Fruit fly (Drosophila melanogaster) whole organism, wandering third instar larva: Measurements from ENCODE around the gene CG31915.

ENCODE experiments used
- Abd-B ChIP-seq: fragments of >200 bp; optimal IDR thresholded peaks from 2 replicates; lab custom pipeline; 2017; ENCODE audit warnings: missing biosample characterization, missing genetic modification characterization
- CG32264 ChIP-seq: fragments of 200-800 bp; sonication (Bioruptor generic); optimal IDR thresholded peaks from 2 replicates; lab custom pipeline; 2016; ENCODE audit warnings: missing biosample characterization, missing genetic modification characterization
- CrebA ChIP-seq: fragments of 200-800 bp; sonication (Bioruptor generic); optimal IDR thresholded peaks from 2 replicates; lab custom pipeline; 2016; ENCODE audit warnings: missing biosample characterization, mild to moderate bottlenecking, missing genetic modification characterization, borderline replicate concordance
- Dfd ChIP-seq: fragments of >200 bp; optimal IDR thresholded peaks from 2 replicates; lab custom pipeline; 2017; ENCODE audit warnings: missing biosample characterization, missing genetic modification characterization
- GATAd ChIP-seq: sonication (Bioruptor generic); optimal IDR thresholded peaks from 2 replicates; lab custom pipeline; 2016; ENCODE audit warnings: missing biosample characterization, missing genetic modification characterization
- Hnf4 ChIP-seq: fragments of 200-800 bp; sonication (Bioruptor generic); optimal IDR thresholded peaks from 2 replicates; lab custom pipeline; 2016; ENCODE audit warnings: missing biosample characterization, mild to moderate bottlenecking, missing genetic modification characterization
- Hr78 ChIP-seq: fragments of >200 bp; optimal IDR thresholded peaks from 2 replicates; lab custom pipeline; 2017; ENCODE audit warnings: missing biosample characterization, missing genetic modification characterization
- Hr83 ChIP-seq: fragments of 200-300 bp; sonication (Bioruptor generic); optimal IDR thresholded peaks from 2 replicates; lab custom pipeline; 2016; ENCODE audit warnings: missing biosample characterization, mild to moderate bottlenecking, missing genetic modification characterization, moderate library complexity; ENCODE audit not compliant: poor library complexity, severe bottlenecking
- Mio ChIP-seq: sonication (Bioruptor generic); optimal IDR thresholded peaks from 2 replicates; lab custom pipeline; 2016; ENCODE audit warnings: missing biosample characterization, missing genetic modification characterization
- Myc ChIP-seq: fragments of >200 bp; optimal IDR thresholded peaks from 2 replicates; lab custom pipeline; 2017
- N ChIP-seq: fragments of >200 bp; optimal IDR thresholded peaks from 2 replicates; lab custom pipeline; 2018; ENCODE audit warnings: missing biosample characterization, missing external identifiers, missing genetic modification characterization
- OdsH ChIP-seq: fragments of 200-800 bp; sonication (Bioruptor generic); optimal IDR thresholded peaks from 2 replicates; lab custom pipeline; 2016; ENCODE audit warnings: missing biosample characterization, mild to moderate bottlenecking, missing genetic modification characterization
- Sp1 ChIP-seq: fragments of 200-800 bp; sonication (Bioruptor generic); optimal IDR thresholded peaks from 3 replicates; lab custom pipeline; 2019; ENCODE audit warnings: missing biosample characterization, mild to moderate bottlenecking, missing genetic modification characterization, moderate library complexity
- Vsx2 ChIP-seq: fragments of 200-300, 225-300 bp; sonication (Bioruptor generic); optimal IDR thresholded peaks from 2 replicates; lab custom pipeline; 2018; ENCODE audit warnings: missing biosample characterization, missing genetic modification characterization; ENCODE audit not compliant: partially characterized antibody
- br ChIP-seq: fragments of 200-800 bp; sonication (Bioruptor generic); optimal IDR thresholded peaks from 2 replicates; lab custom pipeline; 2016; ENCODE audit warnings: missing biosample characterization, missing genetic modification characterization
- brk ChIP-seq: fragments of 200-800 bp; sonication (Bioruptor generic); optimal IDR thresholded peaks from 2 replicates; lab custom pipeline; 2016; ENCODE audit warnings: missing biosample characterization, mild to moderate bottlenecking, missing genetic modification characterization
- dl ChIP-seq, 2 experiments: fragments of 175-275, 200-275 bp in 1 of 2; fragments of 200-275 bp in 1 of 2; sonication (Bioruptor generic); optimal IDR thresholded peaks; lab custom pipeline; 2018; ENCODE audit warnings: mild to moderate bottlenecking in 2 of 2, missing biosample characterization in 2 of 2, missing genetic modification characterization in 2 of 2, moderate library complexity in 2 of 2; ENCODE audit not compliant: partially characterized antibody in 2 of 2, insufficient read depth in 1 of 2
- dsf ChIP-seq: sonication (Bioruptor generic); optimal IDR thresholded peaks from 2 replicates; lab custom pipeline; 2016; ENCODE audit warnings: missing biosample characterization, missing genetic modification characterization, borderline replicate concordance
- foxo ChIP-seq, 2 experiments: fragments of 200-800 bp; sonication (Bioruptor generic); optimal IDR thresholded peaks; 2 replicates in 1 of 2; 3 replicates in 1 of 2; lab custom pipeline; 2016 to 2017; ENCODE audit warnings: missing biosample characterization in 2 of 2, missing genetic modification characterization in 2 of 2
- fru ChIP-seq: fragments of 200-800 bp; sonication (Bioruptor generic); optimal IDR thresholded peaks from 3 replicates; lab custom pipeline; 2016; ENCODE audit warnings: missing biosample characterization, mild to moderate bottlenecking, missing genetic modification characterization
- h ChIP-seq: fragments of 200-800 bp; sonication (Bioruptor generic); optimal IDR thresholded peaks from 3 replicates; lab custom pipeline; 2016; ENCODE audit warnings: missing biosample characterization, mild to moderate bottlenecking, missing genetic modification characterization
- jim ChIP-seq: fragments of 175-275, 200-325 bp; sonication (Bioruptor generic); optimal IDR thresholded peaks from 2 replicates; lab custom pipeline; 2016; ENCODE audit warnings: missing biosample characterization, mild to moderate bottlenecking, missing genetic modification characterization
- lola ChIP-seq: fragments of >200 bp; optimal IDR thresholded peaks from 2 replicates; lab custom pipeline; 2017; ENCODE audit warnings: missing biosample characterization, missing genetic modification characterization
- pan ChIP-seq: fragments of >200 bp; optimal IDR thresholded peaks from 2 replicates; lab custom pipeline; 2017
- psq ChIP-seq: fragments of 200-800 bp; sonication (Bioruptor generic); optimal IDR thresholded peaks from 3 replicates; lab custom pipeline; 2017; ENCODE audit warnings: missing biosample characterization, mild to moderate bottlenecking, missing genetic modification characterization, moderate library complexity
- rgr ChIP-seq: fragments of 200-800 bp; sonication (Bioruptor generic); optimal IDR thresholded peaks from 3 replicates; lab custom pipeline; 2016; ENCODE audit warnings: missing biosample characterization, mild to moderate bottlenecking, missing genetic modification characterization
- sage ChIP-seq: fragments of 200-800 bp; sonication (Bioruptor generic); optimal IDR thresholded peaks from 2 replicates; lab custom pipeline; 2016; ENCODE audit warnings: missing biosample characterization, mild to moderate bottlenecking, missing genetic modification characterization
- sv ChIP-seq: fragments of 200-800 bp; sonication (Bioruptor generic); optimal IDR thresholded peaks from 3 replicates; lab custom pipeline; 2016; ENCODE audit warnings: missing biosample characterization, missing genetic modification characterization
- usp ChIP-seq: fragments of >200 bp; optimal IDR thresholded peaks from 2 replicates; lab custom pipeline; 2017; ENCODE audit warnings: missing biosample characterization, missing genetic modification characterization
- woc ChIP-seq: sonication (Bioruptor generic); optimal IDR thresholded peaks from 2 replicates; lab custom pipeline; 2016; ENCODE audit warnings: missing biosample characterization, mild to moderate bottlenecking, missing genetic modification characterization

The CG31915 gene

dm6 chr2L:5523848-5524473 lies 4.0 kb upstream of the CG31915 start, which contains the start of the genes Vps52 and Elp4 (continued):
- no peak for TF ChIP-seq GATAd (GFP tag; lab: Kevin White, UChicago)
- TF ChIP-seq h, result no peak
- no peak for TF ChIP-seq lola (GFP tag; lab: Kevin White, UChicago)
- peak; percentile 84 for TF ChIP-seq rgr (GFP tag; lab: Kevin White, UChicago)

dm6 chr2L:5525723-5526122 lies 2.2 kb upstream of the CG31915 start, which contains the start of gene Cap-D3:
Gene Cap-D3, plus strand, starts transcription at chr2L:5525905.
- TF ChIP-seq Mio (GFP tag; lab: Kevin White, UChicago) (no peak), OdsH (no peak), sv (no peak), dsf (GFP tag; lab: Kevin White, UChicago) (no peak), Hr78 (GFP tag; lab: Kevin White, UChicago) (no peak), Abd-B (GFP tag; lab: Kevin White, UChicago) (no peak), h (no peak), Vsx2 (GFP tag; lab: Kevin White, UChicago) (no peak), usp (GFP tag; lab: Kevin White, UChicago) (no peak), woc (GFP tag; lab: Kevin White, UChicago) (no peak), pan (no peak)

dm6 chr2L:5526738-5527137 lies 1.2 kb upstream of the CG31915 start, which contains the start of gene Cox11:
Gene Cox11, plus strand, starts transcription at chr2L:5526957.
- no peak for TF ChIP-seq pan
- no peak for TF ChIP-seq Dfd (GFP tag; lab: Kevin White, UChicago)
- TF ChIP-seq brk, result no peak
- TF ChIP-seq rgr (GFP tag; lab: Kevin White, UChicago), result no peak
- no peak for TF ChIP-seq Hnf4
- no peak for TF ChIP-seq Vsx2 (GFP tag; lab: Kevin White, UChicago)
- TF ChIP-seq N, result no peak
- no peak for TF ChIP-seq GATAd (GFP tag; lab: Kevin White, UChicago)
- TF ChIP-seq woc (GFP tag; lab: Kevin White, UChicago), result no peak
- no peak for TF ChIP-seq Sp1
- TF ChIP-seq Abd-B (GFP tag; lab: Kevin White, UChicago), result no peak
- TF ChIP-seq sage (GFP tag; lab: Kevin White, UChicago), result no peak
- no peak for TF ChIP-seq br
- TF ChIP-seq Myc, result no peak
- no peak for TF ChIP-seq foxo (GFP tag; optimal IDR thresholded peaks at IDR 0.05; lab: Kevin White, UChicago)
- no peak for TF ChIP-seq sv
- no peak for TF ChIP-seq dl (GFP tag; optimal IDR thresholded peaks at IDR 0.05; lab: Kevin White, UChicago; ENCODE audit: insufficient read depth in 1 of 2, partially characterized antibody in 2 of 2)
- TF ChIP-seq Hr83 (GFP tag; lab: Kevin White, UChicago), result no peak

- TF ChIP-seq sage (GFP tag; lab: Kevin White, UChicago) (no peak), Hr83 (GFP tag; lab: Kevin White, UChicago) (peak; percentile 80)
These were observed 4.1 kb downstream of the CG31915 start, which contains the start of gene Coq6 for dm6 chr2L:5532061-5532460. Gene Coq6, minus strand, starts transcription at chr2L:5532223.

- TF ChIP-seq usp (GFP tag; lab: Kevin White, UChicago) (no peak), CrebA (no peak), jim (GFP tag; lab: Kevin White, UChicago) (no peak), psq (no peak), lola (GFP tag; lab: Kevin White, UChicago) (no peak), fru (GFP tag; lab: Kevin White, UChicago) (no peak), br (no peak), CG32264 (GFP tag; lab: Kevin White, UChicago) (no peak), rgr (GFP tag; lab: Kevin White, UChicago) (no peak), Myc (no peak), dl (GFP tag; optimal IDR thresholded peaks at IDR 0.05; lab: Kevin White, UChicago; ENCODE audit: insufficient read depth in 1 of 2, partially characterized antibody in 2 of 2) (no peak), OdsH (no peak), N (no peak), brk (no peak), Sp1 (no peak)
These were observed 8.7 kb downstream of the CG31915 start, which contains the start of gene tomb for dm6 chr2L:5536658-5537057. Gene tomb, minus strand, starts transcription at chr2L:5536758.
